Worm (Caenorhabditis elegans) whole organism, mixed stage, embryonic: Measurements from ENCODE around the gene T18D3.6.

ENCODE experiments used
- snpc-4 ChIP-seq: fragments of 150-350 bp; optimal IDR thresholded peaks from 2 replicates; lab custom pipeline; 2014; ENCODE audit warnings: missing biosample characterization, missing genetic modification characterization
- unc-62 ChIP-seq: fragments of 150-350 bp; optimal IDR thresholded peaks from 2 replicates; lab custom pipeline; 2014; ENCODE audit warnings: missing biosample characterization, missing genetic modification reagents, missing genetic modification characterization

ce11 chrX:12476412-12476811 is 26.7 kb downstream of the T18D3.6 start:
- TF ChIP-seq unc-62 = no peak
- no peak for TF ChIP-seq snpc-4 (tag; lab: Kevin White, UChicago)
